Worm (Caenorhabditis elegans) whole organism, L2 larva: ENCODE measurements around the gene sax-3.

Experiments used
- lin-39 ChIP-seq: fragments of 150-350 bp; optimal IDR thresholded peaks from 2 replicates; lab custom pipeline; 2014; ENCODE audit warnings: missing biosample characterization, missing genetic modification reagents, missing genetic modification characterization
- nhr-12 ChIP-seq: fragments of 150-350 bp; optimal IDR thresholded peaks from 2 replicates; lab custom pipeline; 2014; ENCODE audit warnings: missing biosample characterization, missing genetic modification characterization

DNA sequence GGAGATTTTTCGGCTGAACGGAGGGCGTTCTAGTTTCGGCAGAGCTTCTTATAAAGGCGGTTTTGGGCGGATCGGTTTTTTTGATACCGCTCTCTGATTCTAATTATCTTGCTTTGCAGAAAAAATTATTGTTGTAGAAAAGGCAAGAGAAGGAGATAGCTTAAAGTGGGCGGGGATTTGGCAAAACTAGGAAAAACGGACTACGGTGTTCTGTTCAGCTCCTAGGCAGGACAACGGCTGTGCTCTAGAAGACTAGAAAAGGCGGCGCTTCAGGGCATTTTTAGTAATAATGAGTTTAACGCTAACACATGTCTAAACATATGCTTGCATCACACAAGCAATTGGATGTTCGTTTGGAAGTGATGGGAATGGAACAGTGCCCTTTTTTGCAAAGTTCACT lies 46.6 kb downstream of the sax-3 start, which contains the start of gene C04F6.7:
- TF ChIP-seq lin-39 (tag; lab: Kevin White, UChicago) (no peak), nhr-12 (tag; lab: Kevin White, UChicago) (no peak)
